Fruit fly (Drosophila melanogaster) whole organism, wandering third instar larva: ENCODE results near the gene tara.

Experiments
- Abd-B ChIP-seq: fragments of >200 bp; optimal IDR thresholded peaks from 2 replicates; lab custom pipeline; 2017; ENCODE audit warnings: missing biosample characterization, missing genetic modification characterization
- CG32264 ChIP-seq: fragments of 200-800 bp; sonication (Bioruptor generic); optimal IDR thresholded peaks from 2 replicates; lab custom pipeline; 2016; ENCODE audit warnings: missing biosample characterization, missing genetic modification characterization
- CG9705 ChIP-seq: fragments of 200-800 bp; sonication (Bioruptor generic); optimal IDR thresholded peaks from 2 replicates; lab custom pipeline; 2018; ENCODE audit warnings: missing biosample characterization, mild to moderate bottlenecking, missing genetic modification characterization
- CrebA ChIP-seq: fragments of 200-800 bp; sonication (Bioruptor generic); optimal IDR thresholded peaks from 2 replicates; lab custom pipeline; 2016; ENCODE audit warnings: missing biosample characterization, mild to moderate bottlenecking, missing genetic modification characterization, borderline replicate concordance
- Dfd ChIP-seq: fragments of >200 bp; optimal IDR thresholded peaks from 2 replicates; lab custom pipeline; 2017; ENCODE audit warnings: missing biosample characterization, missing genetic modification characterization
- Dif ChIP-seq: fragments of 200-275, 200-300 bp; sonication (Bioruptor generic); optimal IDR thresholded peaks from 2 replicates; lab custom pipeline; 2018; ENCODE audit warnings: missing biosample characterization, missing genetic modification characterization; ENCODE audit not compliant: partially characterized antibody
- GATAd ChIP-seq: sonication (Bioruptor generic); optimal IDR thresholded peaks from 2 replicates; lab custom pipeline; 2016; ENCODE audit warnings: missing biosample characterization, missing genetic modification characterization
- HLH106 ChIP-seq: fragments of 200-800 bp; optimal IDR thresholded peaks from 3 replicates; lab custom pipeline; 2019; ENCODE audit warnings: missing biosample characterization, mild to moderate bottlenecking, missing genetic modification characterization, moderate library complexity
- Hnf4 ChIP-seq: fragments of 200-800 bp; sonication (Bioruptor generic); optimal IDR thresholded peaks from 2 replicates; lab custom pipeline; 2016; ENCODE audit warnings: missing biosample characterization, mild to moderate bottlenecking, missing genetic modification characterization
- Hr78 ChIP-seq: fragments of >200 bp; optimal IDR thresholded peaks from 2 replicates; lab custom pipeline; 2017; ENCODE audit warnings: missing biosample characterization, missing genetic modification characterization
- Hr83 ChIP-seq: fragments of 200-300 bp; sonication (Bioruptor generic); optimal IDR thresholded peaks from 2 replicates; lab custom pipeline; 2016; ENCODE audit warnings: missing biosample characterization, mild to moderate bottlenecking, missing genetic modification characterization, moderate library complexity; ENCODE audit not compliant: poor library complexity, severe bottlenecking
- Jra ChIP-seq: sonication (Bioruptor generic); optimal IDR thresholded peaks from 2 replicates; lab custom pipeline; 2016; ENCODE audit warnings: missing biosample characterization, missing genetic modification characterization
- Mio ChIP-seq: sonication (Bioruptor generic); optimal IDR thresholded peaks from 2 replicates; lab custom pipeline; 2016; ENCODE audit warnings: missing biosample characterization, missing genetic modification characterization
- Myc ChIP-seq: fragments of >200 bp; optimal IDR thresholded peaks from 2 replicates; lab custom pipeline; 2017
- N ChIP-seq: fragments of >200 bp; optimal IDR thresholded peaks from 2 replicates; lab custom pipeline; 2018; ENCODE audit warnings: missing biosample characterization, missing external identifiers, missing genetic modification characterization
- OdsH ChIP-seq: fragments of 200-800 bp; sonication (Bioruptor generic); optimal IDR thresholded peaks from 2 replicates; lab custom pipeline; 2016; ENCODE audit warnings: missing biosample characterization, mild to moderate bottlenecking, missing genetic modification characterization
- Rel ChIP-seq, 2 experiments: fragments of 200-800 bp; sonication (Bioruptor generic) in 1 of 2; optimal IDR thresholded peaks; 2 replicates in 1 of 2; 3 replicates in 1 of 2; lab custom pipeline; 2016 to 2019; ENCODE audit warnings: mild to moderate bottlenecking in 2 of 2, missing biosample characterization in 2 of 2, missing genetic modification characterization in 2 of 2, moderate library complexity in 1 of 2
- Sp1 ChIP-seq: fragments of 200-800 bp; sonication (Bioruptor generic); optimal IDR thresholded peaks from 3 replicates; lab custom pipeline; 2019; ENCODE audit warnings: missing biosample characterization, mild to moderate bottlenecking, missing genetic modification characterization, moderate library complexity
- Vsx2 ChIP-seq: fragments of 200-300, 225-300 bp; sonication (Bioruptor generic); optimal IDR thresholded peaks from 2 replicates; lab custom pipeline; 2018; ENCODE audit warnings: missing biosample characterization, missing genetic modification characterization; ENCODE audit not compliant: partially characterized antibody
- br ChIP-seq: fragments of 200-800 bp; sonication (Bioruptor generic); optimal IDR thresholded peaks from 2 replicates; lab custom pipeline; 2016; ENCODE audit warnings: missing biosample characterization, missing genetic modification characterization
- brk ChIP-seq: fragments of 200-800 bp; sonication (Bioruptor generic); optimal IDR thresholded peaks from 2 replicates; lab custom pipeline; 2016; ENCODE audit warnings: missing biosample characterization, mild to moderate bottlenecking, missing genetic modification characterization
- dl ChIP-seq, 2 experiments: fragments of 175-275, 200-275 bp in 1 of 2; fragments of 200-275 bp in 1 of 2; sonication (Bioruptor generic); optimal IDR thresholded peaks; lab custom pipeline; 2018; ENCODE audit warnings: mild to moderate bottlenecking in 2 of 2, missing biosample characterization in 2 of 2, missing genetic modification characterization in 2 of 2, moderate library complexity in 2 of 2; ENCODE audit not compliant: partially characterized antibody in 2 of 2, insufficient read depth in 1 of 2
- dmrt93B ChIP-seq: fragments of 200-800 bp; sonication (Bioruptor generic); optimal IDR thresholded peaks from 2 replicates; lab custom pipeline; 2018; ENCODE audit warnings: missing biosample characterization, mild to moderate bottlenecking, missing genetic modification characterization
- dsf ChIP-seq: sonication (Bioruptor generic); optimal IDR thresholded peaks from 2 replicates; lab custom pipeline; 2016; ENCODE audit warnings: missing biosample characterization, missing genetic modification characterization, borderline replicate concordance
- ey ChIP-seq: fragments of 200-800 bp; sonication (Bioruptor generic); optimal IDR thresholded peaks from 2 replicates; lab custom pipeline; 2016; ENCODE audit warnings: missing biosample characterization, missing genetic modification characterization
- foxo ChIP-seq, 2 experiments: fragments of 200-800 bp; sonication (Bioruptor generic); optimal IDR thresholded peaks; 2 replicates in 1 of 2; 3 replicates in 1 of 2; lab custom pipeline; 2016 to 2017; ENCODE audit warnings: missing biosample characterization in 2 of 2, missing genetic modification characterization in 2 of 2
- fru ChIP-seq: fragments of 200-800 bp; sonication (Bioruptor generic); optimal IDR thresholded peaks from 3 replicates; lab custom pipeline; 2016; ENCODE audit warnings: missing biosample characterization, mild to moderate bottlenecking, missing genetic modification characterization
- h ChIP-seq: fragments of 200-800 bp; sonication (Bioruptor generic); optimal IDR thresholded peaks from 3 replicates; lab custom pipeline; 2016; ENCODE audit warnings: missing biosample characterization, mild to moderate bottlenecking, missing genetic modification characterization
- jim ChIP-seq: fragments of 175-275, 200-325 bp; sonication (Bioruptor generic); optimal IDR thresholded peaks from 2 replicates; lab custom pipeline; 2016; ENCODE audit warnings: missing biosample characterization, mild to moderate bottlenecking, missing genetic modification characterization
- lola ChIP-seq: fragments of >200 bp; optimal IDR thresholded peaks from 2 replicates; lab custom pipeline; 2017; ENCODE audit warnings: missing biosample characterization, missing genetic modification characterization
- pan ChIP-seq: fragments of >200 bp; optimal IDR thresholded peaks from 2 replicates; lab custom pipeline; 2017
- psq ChIP-seq: fragments of 200-800 bp; sonication (Bioruptor generic); optimal IDR thresholded peaks from 3 replicates; lab custom pipeline; 2017; ENCODE audit warnings: missing biosample characterization, mild to moderate bottlenecking, missing genetic modification characterization, moderate library complexity
- rgr ChIP-seq: fragments of 200-800 bp; sonication (Bioruptor generic); optimal IDR thresholded peaks from 3 replicates; lab custom pipeline; 2016; ENCODE audit warnings: missing biosample characterization, mild to moderate bottlenecking, missing genetic modification characterization
- sage ChIP-seq: fragments of 200-800 bp; sonication (Bioruptor generic); optimal IDR thresholded peaks from 2 replicates; lab custom pipeline; 2016; ENCODE audit warnings: missing biosample characterization, mild to moderate bottlenecking, missing genetic modification characterization
- usp ChIP-seq: fragments of >200 bp; optimal IDR thresholded peaks from 2 replicates; lab custom pipeline; 2017; ENCODE audit warnings: missing biosample characterization, missing genetic modification characterization
- woc ChIP-seq: sonication (Bioruptor generic); optimal IDR thresholded peaks from 2 replicates; lab custom pipeline; 2016; ENCODE audit warnings: missing biosample characterization, mild to moderate bottlenecking, missing genetic modification characterization

Gene tara

DNA sequence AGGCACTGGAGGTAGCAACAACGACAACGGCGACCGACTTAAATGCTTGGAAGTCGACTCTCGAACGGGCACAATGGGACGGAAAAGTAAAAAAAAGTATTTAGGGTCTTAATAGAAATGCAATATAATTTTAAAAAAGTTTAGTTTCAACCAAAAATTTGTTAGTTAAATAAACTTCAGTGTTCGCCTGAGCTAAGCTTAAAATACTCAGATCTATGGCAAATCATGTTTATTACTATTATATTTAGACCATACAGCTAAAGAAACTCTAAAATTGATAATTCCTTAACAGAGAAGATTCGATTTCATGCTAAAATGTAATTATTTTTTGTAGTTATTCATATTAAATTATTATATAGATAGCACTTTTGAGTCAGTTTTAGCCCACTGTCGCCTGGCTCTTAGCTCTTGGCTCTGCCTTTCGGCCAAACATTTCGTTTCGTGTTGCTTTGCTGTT is 28.0 kb downstream of the tara start (continued):
- TF ChIP-seq Hnf4 (no peak), HLH106 (tag; lab: Kevin White, UChicago) (peak; percentile 85), CG9705 (peak; percentile 42), Rel (GFP tag; optimal IDR thresholded peaks at IDR 0.05; lab: Kevin White, UChicago) (no peak), Rel (tag; optimal IDR thresholded peaks at IDR 0.05; lab: Kevin White, UChicago) (no peak), CrebA (no peak), lola (GFP tag; lab: Kevin White, UChicago) (no peak)

DNA sequence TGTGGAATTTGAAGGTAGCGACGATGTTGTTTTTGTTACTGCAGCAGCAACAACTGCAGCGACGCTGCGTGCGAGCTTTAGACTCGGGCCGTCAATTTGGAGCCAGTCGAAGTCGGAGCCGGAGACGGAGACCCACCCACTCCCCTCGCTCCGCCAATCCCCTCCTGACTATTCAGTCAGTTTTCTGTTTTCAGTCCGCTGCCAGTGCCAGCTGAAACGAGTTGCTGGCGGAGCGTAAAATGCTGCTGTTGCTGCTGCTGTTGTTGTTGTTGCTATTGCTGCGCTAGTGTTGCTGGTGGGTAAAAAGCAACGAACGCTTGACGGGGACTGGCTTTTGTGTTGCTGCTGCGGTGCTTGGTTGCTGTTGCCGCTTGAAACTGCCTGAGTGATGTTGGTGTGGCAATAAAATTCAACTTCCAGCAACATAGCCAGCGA is 28.5 kb downstream of the tara start:
- TF ChIP-seq brk = no peak
- TF ChIP-seq Dif (GFP tag; lab: Kevin White, UChicago) = peak; percentile 31
- peak in 1 of 2 experiments; percentile 18 for TF ChIP-seq dl (GFP tag; optimal IDR thresholded peaks at IDR 0.05; lab: Kevin White, UChicago; ENCODE audit: insufficient read depth in 1 of 2, partially characterized antibody in 2 of 2)
- TF ChIP-seq Rel (GFP tag; optimal IDR thresholded peaks at IDR 0.05; lab: Kevin White, UChicago) = peak; percentile 41
- peak; percentile 12 for TF ChIP-seq Rel (tag; optimal IDR thresholded peaks at IDR 0.05; lab: Kevin White, UChicago)

DNA sequence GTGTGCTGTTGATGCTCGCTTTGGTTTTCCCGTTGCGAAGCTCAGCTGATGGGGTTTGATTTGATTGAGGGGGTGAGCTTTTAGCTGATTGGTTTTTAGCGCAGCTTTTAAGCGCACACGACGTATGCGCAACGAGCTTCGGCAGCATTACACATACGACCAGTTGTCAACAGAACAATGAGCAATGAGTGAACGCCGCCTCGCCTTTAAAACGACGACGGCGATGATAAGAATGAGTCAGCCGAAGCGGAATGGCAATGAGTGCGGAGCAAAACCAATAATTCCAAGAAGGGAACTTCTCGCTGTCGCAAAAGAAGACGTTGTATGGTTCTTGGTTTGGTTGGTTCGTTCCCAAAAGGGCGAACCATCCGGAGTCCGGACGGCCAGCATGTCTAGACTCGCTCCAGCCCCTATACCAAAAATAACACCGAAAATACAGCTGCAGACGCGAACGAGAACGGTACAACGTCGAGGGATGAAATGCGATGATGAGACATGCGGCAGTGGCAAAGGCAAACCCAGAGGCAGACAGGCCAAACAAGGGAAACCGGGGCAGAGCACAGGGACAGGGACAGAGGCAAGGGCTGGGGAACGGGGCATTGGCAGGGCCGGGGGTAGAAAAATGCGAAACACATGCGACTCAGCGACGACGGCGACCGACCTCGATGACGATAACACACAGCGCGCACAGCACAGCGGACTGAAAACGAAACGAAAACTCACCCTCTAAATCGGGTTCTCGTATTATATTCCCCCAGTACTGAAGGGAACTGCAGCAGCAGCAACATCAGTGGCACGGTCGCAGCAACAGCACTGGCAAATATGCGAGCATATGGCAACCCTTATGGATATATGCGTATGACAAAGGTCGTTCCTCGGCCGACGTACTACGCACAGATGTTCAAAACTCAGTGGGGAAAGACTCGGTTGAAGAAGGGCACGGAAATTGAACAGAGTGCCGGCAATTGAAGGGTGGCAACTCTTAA is 29.5 kb downstream of the tara start:
- no peak for TF ChIP-seq lola (GFP tag; lab: Kevin White, UChicago)
- TF ChIP-seq Myc (lab: Kevin White, UChicago) = no peak
- TF ChIP-seq dmrt93B (GFP tag; lab: Kevin White, UChicago) = no peak
- peak; percentile 52 for TF ChIP-seq OdsH (GFP tag; lab: Kevin White, UChicago)
- TF ChIP-seq psq (GFP tag; lab: Kevin White, UChicago) = no peak
- TF ChIP-seq woc (GFP tag; lab: Kevin White, UChicago) = no peak
- no peak for TF ChIP-seq N (GFP tag; lab: Kevin White, UChicago)
- TF ChIP-seq Dif (GFP tag; lab: Kevin White, UChicago) = no peak
- TF ChIP-seq fru = peak; percentile 17
- TF ChIP-seq Mio (GFP tag; lab: Kevin White, UChicago) = no peak
- TF ChIP-seq dsf = no peak
- peak; percentile 37 for TF ChIP-seq Jra (GFP tag; lab: Kevin White, UChicago)
- TF ChIP-seq pan (lab: Kevin White, UChicago) = no peak
- no peak for TF ChIP-seq Hr78 (GFP tag; lab: Kevin White, UChicago)
- TF ChIP-seq brk = no peak
- no peak for TF ChIP-seq sage (GFP tag; lab: Kevin White, UChicago)
- TF ChIP-seq Hr83 (GFP tag; lab: Kevin White, UChicago) = peak; percentile 70
- no peak for TF ChIP-seq Vsx2 (GFP tag; lab: Kevin White, UChicago)
- no peak for TF ChIP-seq usp (GFP tag; lab: Kevin White, UChicago)
- TF ChIP-seq br (GFP tag; lab: Kevin White, UChicago) = peak; percentile 40
- no peak for TF ChIP-seq CG9705
- peak; percentile 27 for TF ChIP-seq Sp1 (GFP tag; lab: Kevin White, UChicago)
- TF ChIP-seq GATAd = no peak
- TF ChIP-seq Abd-B (GFP tag; lab: Kevin White, UChicago) = no peak
- no peak for TF ChIP-seq Dfd (GFP tag; lab: Kevin White, UChicago)
- TF ChIP-seq CG32264 (GFP tag; lab: Kevin White, UChicago) = no peak
- TF ChIP-seq h (GFP tag; lab: Kevin White, UChicago) = peak; percentile 22
- TF ChIP-seq ey (GFP tag; lab: Kevin White, UChicago) = no peak
- TF ChIP-seq Hnf4 = peak; percentile 28
- TF ChIP-seq HLH106 (tag; lab: Kevin White, UChicago) = peak; percentile 9
- TF ChIP-seq foxo (GFP tag; optimal IDR thresholded peaks at IDR 0.05; lab: Kevin White, UChicago) = peak in 1 of 2 experiments; percentile 33
- no peak for TF ChIP-seq jim (GFP tag; lab: Kevin White, UChicago)
- peak; percentile 44 for TF ChIP-seq Rel (GFP tag; optimal IDR thresholded peaks at IDR 0.05; lab: Kevin White, UChicago)
- TF ChIP-seq Rel (tag; optimal IDR thresholded peaks at IDR 0.05; lab: Kevin White, UChicago) = peak; percentile 59
- TF ChIP-seq rgr (GFP tag; lab: Kevin White, UChicago) = no peak
- TF ChIP-seq dl (GFP tag; optimal IDR thresholded peaks at IDR 0.05; lab: Kevin White, UChicago; ENCODE audit: insufficient read depth in 1 of 2, partially characterized antibody in 2 of 2) = peak in 1 of 2 experiments; percentile 20
- TF ChIP-seq CrebA = no peak
